Fruit fly (Drosophila melanogaster) whole organism, embryonic: Measurements from ENCODE around the gene CG3625.
A peak's percentile ranks its signal among the peaks of the same experiment; 100 is the strongest.

Source experiments
- CG10431 ChIP-seq: fragments of 200-800 bp; sonication (Bioruptor generic); optimal IDR thresholded peaks from 3 replicates; lab custom pipeline; 2018; ENCODE audit warnings: missing biosample characterization, mild to moderate bottlenecking, missing genetic modification characterization
- CG11456 ChIP-seq: fragments of 200-800 bp; sonication (Bioruptor generic); IDR thresholded peaks from 3 replicates; pipeline ENCODE4 v1.3.6; 2022; ENCODE audit warnings: missing biosample characterization, missing genetic modification characterization
- CG12744 ChIP-seq: fragments of 200-800 bp; sonication (Bioruptor generic); optimal IDR thresholded peaks from 2 replicates; lab custom pipeline; 2016; ENCODE audit warnings: missing biosample characterization, missing genetic modification characterization
- CG14441 ChIP-seq: fragments of 200-800 bp; sonication (Bioruptor generic); IDR thresholded peaks from 2 replicates; pipeline ENCODE4 v1.3.6; 2022; ENCODE audit warnings: missing biosample characterization, missing genetic modification characterization
- CG14710 ChIP-seq: fragments of 200-800 bp; sonication (Bioruptor generic); optimal IDR thresholded peaks from 3 replicates; lab custom pipeline; 2019; ENCODE audit warnings: missing biosample characterization, mild to moderate bottlenecking, missing genetic modification characterization, moderate library complexity
- CG15696 ChIP-seq: fragments of 200-800 bp; sonication (Bioruptor generic); optimal IDR thresholded peaks from 2 replicates; lab custom pipeline; 2019; ENCODE audit warnings: missing biosample characterization, mild to moderate bottlenecking, missing genetic modification characterization, moderate library complexity
- CG1603 ChIP-seq: fragments of 200-800 bp; sonication (Bioruptor generic); optimal IDR thresholded peaks from 2 replicates; lab custom pipeline; 2019; ENCODE audit warnings: missing biosample characterization, mild to moderate bottlenecking, missing genetic modification characterization, moderate library complexity
- CG17385 ChIP-seq: fragments of 200-800 bp; sonication (Bioruptor generic); optimal IDR thresholded peaks from 3 replicates; lab custom pipeline; 2018; ENCODE audit warnings: missing biosample characterization, mild to moderate bottlenecking, missing genetic modification characterization
- CG17829 ChIP-seq: fragments of 200-800 bp; optimal IDR thresholded peaks from 2 replicates; lab custom pipeline; 2019; ENCODE audit warnings: missing biosample characterization, mild to moderate bottlenecking, missing genetic modification characterization, moderate library complexity
- CG18011 ChIP-seq: fragments of 200-800 bp; sonication (Bioruptor generic); optimal IDR thresholded peaks from 2 replicates; lab custom pipeline; 2017; ENCODE audit warnings: missing biosample characterization, missing genetic modification characterization, mild to moderate bottlenecking, moderate library complexity, missing genotype
- CG3281 ChIP-seq: fragments of 200-800 bp; sonication (Bioruptor generic); optimal IDR thresholded peaks from 3 replicates; lab custom pipeline; 2017; ENCODE audit warnings: missing biosample characterization, mild to moderate bottlenecking, missing genetic modification characterization
- CG33213 ChIP-seq: fragments of 200-800 bp; sonication (Bioruptor generic); optimal IDR thresholded peaks from 3 replicates; lab custom pipeline; 2016; ENCODE audit warnings: missing biosample characterization, missing genetic modification characterization
- CG34422 ChIP-seq: fragments of 200-800 bp; sonication (Bioruptor generic); IDR thresholded peaks from 3 replicates; pipeline ENCODE4 v1.3.6; 2022; ENCODE audit warnings: missing biosample characterization, missing genetic modification characterization
- CG4820 ChIP-seq: fragments of 200-800 bp; sonication (Bioruptor generic); optimal IDR thresholded peaks from 3 replicates; lab custom pipeline; 2016; ENCODE audit warnings: missing biosample characterization, missing genetic modification characterization
- CG6683 ChIP-seq: fragments of 200-800 bp; sonication (Bioruptor generic); optimal IDR thresholded peaks from 2 replicates; lab custom pipeline; 2017; ENCODE audit warnings: missing biosample characterization, mild to moderate bottlenecking, missing genetic modification characterization, missing genetic modification reagents
- CG6854 ChIP-seq: fragments of 200-800 bp; sonication (Bioruptor generic); optimal IDR thresholded peaks from 3 replicates; lab custom pipeline; 2017; ENCODE audit warnings: missing biosample characterization, mild to moderate bottlenecking, missing genetic modification characterization
- CG7839 ChIP-seq: fragments of 200-800 bp; sonication (Bioruptor generic); optimal IDR thresholded peaks from 3 replicates; lab custom pipeline; 2018; ENCODE audit warnings: missing biosample characterization, mild to moderate bottlenecking, missing genetic modification characterization, moderate library complexity
- CHES-1-like ChIP-seq: fragments of 200-800 bp; sonication (Bioruptor generic); optimal IDR thresholded peaks from 2 replicates; lab custom pipeline; 2016; ENCODE audit warnings: missing biosample characterization, missing genetic modification characterization
- CrebB ChIP-seq: fragments of 200-800 bp; sonication (Bioruptor generic); optimal IDR thresholded peaks from 3 replicates; lab custom pipeline; 2018; ENCODE audit warnings: missing biosample characterization, mild to moderate bottlenecking, missing genetic modification characterization
- Dek ChIP-seq: fragments of 200-800 bp; sonication (Bioruptor generic); optimal IDR thresholded peaks from 3 replicates; lab custom pipeline; 2019; ENCODE audit warnings: missing biosample characterization, mild to moderate bottlenecking, missing genetic modification characterization, moderate library complexity
- Fer1 ChIP-seq: fragments of 200-800 bp; sonication (Bioruptor generic); optimal IDR thresholded peaks from 2 replicates; lab custom pipeline; 2017; ENCODE audit warnings: missing biosample characterization, mild to moderate bottlenecking, missing genetic modification characterization
- HLH3B ChIP-seq: fragments of 200-800 bp; sonication (Bioruptor generic); IDR thresholded peaks from 2 replicates; pipeline ENCODE4 v1.3.6; 2022; ENCODE audit warnings: missing biosample characterization, missing genetic modification characterization
- HmgZ ChIP-seq: fragments of 200-800 bp; sonication (Bioruptor generic); optimal IDR thresholded peaks from 2 replicates; lab custom pipeline; 2018; ENCODE audit warnings: missing biosample characterization, mild to moderate bottlenecking, missing genetic modification characterization
- Jarid2 ChIP-seq: fragments of 200-800 bp; sonication (Bioruptor generic); optimal IDR thresholded peaks from 3 replicates; lab custom pipeline; 2017; ENCODE audit warnings: mild to moderate bottlenecking, missing biosample characterization, missing genetic modification reagents, missing genetic modification characterization
- Lhr ChIP-seq: fragments of 200-800 bp; sonication (Bioruptor generic); optimal IDR thresholded peaks from 3 replicates; lab custom pipeline; 2017; ENCODE audit warnings: mild to moderate bottlenecking, missing biosample characterization, missing genetic modification reagents, missing genetic modification characterization
- Lim3 ChIP-seq: fragments of 200-800 bp; sonication (Bioruptor generic); IDR thresholded peaks from 2 replicates; pipeline ENCODE4 v1.3.6; 2022; ENCODE audit warnings: missing biosample characterization, missing genetic modification characterization
- Lpt ChIP-seq: fragments of >200 bp; optimal IDR thresholded peaks from 2 replicates; lab custom pipeline; 2018; ENCODE audit warnings: missing biosample characterization, missing genetic modification characterization
- Rfx ChIP-seq: fragments of 200-800 bp; sonication (Bioruptor generic); IDR thresholded peaks from 2 replicates; pipeline ENCODE4 v1.3.6; 2022; ENCODE audit warnings: missing biosample characterization, missing genetic modification characterization
- Rx ChIP-seq: fragments of 200-800 bp; sonication (Bioruptor generic); IDR thresholded peaks from 2 replicates; pipeline ENCODE4 v1.3.6; 2022; ENCODE audit warnings: missing biosample characterization, missing genetic modification characterization
- ab ChIP-seq: fragments of 200-800 bp; sonication (Bioruptor generic); optimal IDR thresholded peaks from 2 replicates; lab custom pipeline; 2016; ENCODE audit warnings: missing biosample characterization, missing genetic modification characterization
- ase ChIP-seq: fragments of 200-800 bp; sonication (Bioruptor generic); IDR thresholded peaks from 3 replicates; pipeline ENCODE4 v1.3.6; 2022; ENCODE audit warnings: missing biosample characterization, missing genetic modification characterization
- cas ChIP-seq: fragments of 200-800 bp; sonication (Bioruptor generic); IDR thresholded peaks from 2 replicates; pipeline ENCODE4 v1.3.6; 2022; ENCODE audit warnings: missing biosample characterization, missing genetic modification characterization
- chif ChIP-seq, 2 experiments: fragments of 200-800 bp; sonication (Bioruptor generic); optimal IDR thresholded peaks; 3 replicates each; lab custom pipeline; 2016; ENCODE audit warnings: missing biosample characterization in 2 of 2, missing genetic modification characterization in 2 of 2
- chinmo ChIP-seq: fragments of 200-800 bp; sonication (Bioruptor generic); IDR thresholded peaks from 4 replicates; pipeline ENCODE4 v1.3.6; 2022; ENCODE audit warnings: missing biosample characterization, missing genetic modification characterization; ENCODE audit not compliant: partially characterized antibody
- crc ChIP-seq: fragments of 200-800 bp; sonication (Bioruptor generic); optimal IDR thresholded peaks from 2 replicates; lab custom pipeline; 2016; ENCODE audit warnings: missing biosample characterization, missing genetic modification characterization
- crp ChIP-seq, 2 experiments: fragments of 200-800 bp; sonication (Bioruptor generic); optimal IDR thresholded peaks; 2 replicates in 1 of 2; 3 replicates in 1 of 2; lab custom pipeline; 2017; ENCODE audit warnings: missing biosample characterization in 2 of 2, missing genetic modification characterization in 2 of 2, mild to moderate bottlenecking in 1 of 2, moderate library complexity in 1 of 2
- dati ChIP-seq: fragments of 200-800 bp; sonication (Bioruptor generic); IDR thresholded peaks from 2 replicates; pipeline ENCODE4 v1.3.6; 2022; ENCODE audit warnings: missing biosample characterization, missing genetic modification characterization
- hbn ChIP-seq: fragments of 200-800 bp; sonication (Bioruptor generic); IDR thresholded peaks from 2 replicates; pipeline ENCODE4 v1.3.6; 2022; ENCODE audit warnings: missing biosample characterization, missing genetic modification characterization; ENCODE audit not compliant: partially characterized antibody
- jumu ChIP-seq: fragments of 200-800 bp; sonication (Bioruptor generic); optimal IDR thresholded peaks from 3 replicates; lab custom pipeline; 2016; ENCODE audit warnings: missing biosample characterization, missing genetic modification characterization
- kah ChIP-seq: fragments of 200-800 bp; sonication (Bioruptor generic); optimal IDR thresholded peaks from 2 replicates; lab custom pipeline; 2018; ENCODE audit warnings: missing biosample characterization, mild to moderate bottlenecking, missing genetic modification characterization
- lab ChIP-seq: fragments of 200-800 bp; sonication (Bioruptor generic); optimal IDR thresholded peaks from 3 replicates; lab custom pipeline; 2017; ENCODE audit warnings: missing biosample characterization, missing genetic modification characterization, mild to moderate bottlenecking, moderate library complexity, missing genetic modification reagents
- lilli ChIP-seq: fragments of 200-800 bp; sonication (Bioruptor generic); optimal IDR thresholded peaks from 3 replicates; lab custom pipeline; 2016; ENCODE audit warnings: missing biosample characterization, missing genetic modification characterization
- odd ChIP-seq: fragments of 200-800 bp; sonication (Bioruptor generic); optimal IDR thresholded peaks from 2 replicates; lab custom pipeline; 2017; ENCODE audit warnings: missing biosample characterization, mild to moderate bottlenecking, missing genetic modification characterization
- org-1 ChIP-seq: fragments of 200-800 bp; sonication (Bioruptor generic); optimal IDR thresholded peaks from 2 replicates; lab custom pipeline; 2017; ENCODE audit warnings: missing biosample characterization, missing genetic modification characterization
- p53 ChIP-seq: fragments of 200-800 bp; sonication (Bioruptor generic); optimal IDR thresholded peaks from 2 replicates; lab custom pipeline; 2016; ENCODE audit warnings: missing biosample characterization, missing genetic modification characterization
- peb ChIP-seq: fragments of 200-800 bp; sonication (Bioruptor generic); IDR thresholded peaks from 2 replicates; pipeline ENCODE4 v1.3.6; 2022; ENCODE audit warnings: missing biosample characterization, missing genetic modification characterization
- ro ChIP-seq: fragments of 200-800 bp; sonication (Bioruptor generic); IDR thresholded peaks from 2 replicates; pipeline ENCODE4 v1.3.6; 2022; ENCODE audit warnings: missing biosample characterization, missing genetic modification characterization
- sc ChIP-seq, 3 experiments: fragments of >200 bp in 2 of 3; fragments of 200-800 bp in 1 of 3; sonication (Bioruptor generic) in 1 of 3; optimal IDR thresholded peaks; 2 replicates in 2 of 3; 3 replicates in 1 of 3; lab custom pipeline; 2017; ENCODE audit warnings: mild to moderate bottlenecking in 1 of 3, missing biosample characterization in 1 of 3, missing genetic modification characterization in 1 of 3, missing genetic modification reagents in 1 of 3
- sisA ChIP-seq: fragments of 200-800 bp; sonication (Bioruptor generic); IDR thresholded peaks from 2 replicates; pipeline ENCODE4 v1.3.6; 2022; ENCODE audit warnings: missing biosample characterization, missing genetic modification characterization
- vvl ChIP-seq: fragments of 200-800 bp; sonication (Bioruptor generic); IDR thresholded peaks from 2 replicates; pipeline ENCODE4 v1.3.6; 2022; ENCODE audit warnings: missing biosample characterization, missing genetic modification characterization
- wor ChIP-seq: fragments of 200-800 bp; sonication (Bioruptor generic); IDR thresholded peaks from 2 replicates; pipeline ENCODE4 v1.3.6; 2022; ENCODE audit warnings: missing biosample characterization, missing genetic modification characterization

The CG3625 gene

DNA sequence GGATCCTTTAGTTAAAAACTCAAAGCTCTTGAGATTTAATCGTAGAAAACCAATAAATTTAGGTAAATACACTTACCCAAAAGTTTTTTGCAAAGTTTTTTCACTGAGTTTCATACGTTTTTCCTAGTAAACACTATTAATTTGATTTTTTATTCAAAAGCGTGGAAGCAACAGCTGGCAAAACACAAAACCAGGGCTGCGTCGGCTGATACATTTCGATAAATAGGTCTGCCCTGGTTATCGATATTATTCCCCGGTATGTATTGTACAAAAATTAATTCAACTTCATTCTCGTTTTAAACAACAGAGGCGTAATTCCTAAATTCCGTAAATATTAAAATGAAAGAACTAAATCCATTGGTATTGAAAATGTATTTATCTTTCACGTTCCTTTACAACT, 20.0 kb downstream of the CG3625 start, which contains the start of gene Dus1 (continued):
- no peak for TF ChIP-seq CG17385
- TF ChIP-seq CG3281: peak; percentile 34
- no peak for TF ChIP-seq CG7839 (tag; lab: Kevin White, UChicago)
- no peak for TF ChIP-seq CG6683 (GFP tag; lab: Kevin White, UChicago)
- no peak for TF ChIP-seq CG6854 (GFP tag; lab: Kevin White, UChicago)
- TF ChIP-seq CG4820 (GFP tag; lab: Kevin White, UChicago): no peak
- TF ChIP-seq CG18011: no peak
- no peak for TF ChIP-seq sisA (GFP tag; lab: Robert Waterston, UW)
- TF ChIP-seq CG14441: no peak
- peak; percentile 54 for TF ChIP-seq CG14710 (tag; lab: Kevin White, UChicago)
- TF ChIP-seq dati (GFP tag; lab: Robert Waterston, UW): no peak
- TF ChIP-seq ro (GFP tag; lab: Robert Waterston, UW): no peak
- TF ChIP-seq CG34422 (GFP tag; lab: Robert Waterston, UW): peak; percentile 49; the same call in 1 of the 3 replicates
- peak; percentile 53 for TF ChIP-seq CG17829 (tag; lab: Kevin White, UChicago)
- no peak for TF ChIP-seq ase
- no peak for TF ChIP-seq odd
- TF ChIP-seq hbn (GFP tag; lab: Robert Waterston, UW): peak; percentile 72
- no peak for TF ChIP-seq chif (GFP tag; optimal IDR thresholded peaks at IDR 0.05; lab: Kevin White, UChicago)
- TF ChIP-seq CrebB (tag; lab: Kevin White, UChicago): no peak
- TF ChIP-seq Fer1 (GFP tag; lab: Kevin White, UChicago): peak; percentile 48
- peak; percentile 35 to 90 for TF ChIP-seq crp (GFP tag; optimal IDR thresholded peaks at IDR 0.05; lab: Kevin White, UChicago)
- peak; percentile 48 for TF ChIP-seq HmgZ (tag; lab: Kevin White, UChicago)
- TF ChIP-seq Dek (tag; lab: Kevin White, UChicago): no peak
- TF ChIP-seq peb (GFP tag; lab: Robert Waterston, UW): no peak
- no peak for TF ChIP-seq org-1 (GFP tag; lab: Kevin White, UChicago)
- TF ChIP-seq sc (optimal IDR thresholded peaks at IDR 0.05; lab: Kevin White, UChicago): no peak
- TF ChIP-seq sc (GFP tag; optimal IDR thresholded peaks at IDR 0.05; lab: Kevin White, UChicago): no peak
- TF ChIP-seq CG12744 (GFP tag; lab: Kevin White, UChicago): no peak
- TF ChIP-seq p53 (GFP tag; lab: Kevin White, UChicago): no peak
- peak; percentile 75 for TF ChIP-seq vvl (GFP tag; lab: Robert Waterston, UW)
- TF ChIP-seq CG11456 (GFP tag; lab: Robert Waterston, UW): no peak
- no peak for TF ChIP-seq lab
- TF ChIP-seq Lim3: no peak
- TF ChIP-seq CG10431 (GFP tag; lab: Kevin White, UChicago): no peak
- peak; percentile 63; the same call in 1 of the 4 replicates for TF ChIP-seq chinmo (GFP tag; lab: Robert Waterston, UW)
- no peak for TF ChIP-seq Rfx (GFP tag; lab: Robert Waterston, UW)
- no peak for TF ChIP-seq crc (GFP tag; lab: Kevin White, UChicago)
- no peak for TF ChIP-seq ab (GFP tag; lab: Kevin White, UChicago)
- no peak for TF ChIP-seq CHES-1-like (GFP tag; lab: Kevin White, UChicago)
- no peak for TF ChIP-seq HLH3B
- TF ChIP-seq Lpt (GFP tag; lab: Kevin White, UChicago): no peak
- TF ChIP-seq cas: no peak
- no peak for TF ChIP-seq lilli (GFP tag; lab: Kevin White, UChicago)
- TF ChIP-seq Lhr: no peak
- TF ChIP-seq Rx (GFP tag; lab: Robert Waterston, UW): no peak
- no peak for TF ChIP-seq kah (GFP tag; lab: Kevin White, UChicago)
- TF ChIP-seq CG15696 (tag; lab: Kevin White, UChicago): no peak
- no peak for TF ChIP-seq Jarid2
- TF ChIP-seq jumu (GFP tag; lab: Kevin White, UChicago): no peak
- no peak for TF ChIP-seq CG33213 (GFP tag; lab: Kevin White, UChicago)
- TF ChIP-seq wor (GFP tag; lab: Robert Waterston, UW): no peak
- TF ChIP-seq CG1603 (tag; lab: Kevin White, UChicago): peak; percentile 59
